Worm (Caenorhabditis elegans) whole organism, L1 larva: ENCODE data around the gene prdx-2.
A peak's percentile ranks its signal among the peaks of the same experiment; 100 is the strongest.

Experiments used
- C04F5.9 ChIP-seq: sonication (generic microtip); optimal IDR thresholded peaks from 2 replicates; lab custom pipeline; 2016; ENCODE audit warnings: missing genetic modification characterization, missing compliant biosample characterization
- C16A3.4 ChIP-seq: fragments of 150-350 bp; optimal IDR thresholded peaks from 2 replicates; lab custom pipeline; 2014; ENCODE audit warnings: missing biosample characterization, missing genetic modification characterization
- C34B4.2 ChIP-seq: sonication (generic microtip); optimal IDR thresholded peaks from 2 replicates; lab custom pipeline; 2017; ENCODE audit warnings: mild to moderate bottlenecking, missing genetic modification characterization, missing compliant biosample characterization
- alr-1 ChIP-seq: fragments of 200-800 bp; sonication (Bioruptor generic); optimal IDR thresholded peaks from 2 replicates; lab custom pipeline; 2018; ENCODE audit warnings: borderline replicate concordance, mild to moderate bottlenecking, missing genetic modification characterization, missing compliant biosample characterization
- blmp-1 ChIP-seq: fragments of 150-350 bp; optimal IDR thresholded peaks from 2 replicates; lab custom pipeline; 2014; ENCODE audit warnings: missing biosample characterization, missing genetic modification characterization
- ceh-63 ChIP-seq: fragments of 200-800 bp; sonication (Bioruptor generic); optimal IDR thresholded peaks from 2 replicates; lab custom pipeline; 2018; ENCODE audit warnings: mild to moderate bottlenecking, missing genetic modification characterization, missing compliant biosample characterization
- ceh-8 ChIP-seq: fragments of 200-800 bp; sonication (Bioruptor generic); optimal IDR thresholded peaks from 2 replicates; lab custom pipeline; 2018; ENCODE audit warnings: mild to moderate bottlenecking, missing genetic modification characterization, moderate library complexity, missing compliant biosample characterization
- ceh-82 ChIP-seq, 3 experiments: fragments of 150-350 bp in 1 of 3; sonication (generic microtip) in 2 of 3; optimal IDR thresholded peaks; 2 replicates each; lab custom pipeline; 2014 to 2017; ENCODE audit warnings: missing biosample characterization in 3 of 3, missing genetic modification characterization in 3 of 3
- ceh-88 ChIP-seq: fragments of 200-800 bp; sonication (Bioruptor generic); IDR thresholded peaks from 2 replicates; pipeline ENCODE4 v1.3.6; 2022; ENCODE audit warnings: missing genetic modification characterization, missing compliant biosample characterization
- ceh-90 ChIP-seq: sonication (generic microtip); optimal IDR thresholded peaks from 2 replicates; lab custom pipeline; 2016; ENCODE audit warnings: missing genetic modification characterization, missing compliant biosample characterization
- dpl-1 ChIP-seq, 3 experiments: fragments of 150-350 bp in 2 of 3; sonication (generic microtip) in 1 of 3; optimal IDR thresholded peaks; 2 replicates each; lab custom pipeline; 2014 to 2017; ENCODE audit warnings: missing biosample characterization in 3 of 3, missing genetic modification characterization in 3 of 3, missing genetic modification reagents in 3 of 3
- efl-3 ChIP-seq: fragments of 200-800 bp; sonication (Bioruptor generic); optimal IDR thresholded peaks from 2 replicates; lab custom pipeline; 2018; ENCODE audit warnings: mild to moderate bottlenecking, missing genetic modification characterization, missing compliant biosample characterization
- egl-13 ChIP-seq: sonication (generic microtip); optimal IDR thresholded peaks from 2 replicates; lab custom pipeline; 2016; ENCODE audit warnings: missing genotype, missing genetic modification reagents, missing genetic modification characterization, missing compliant biosample characterization
- egl-27 ChIP-seq, 2 experiments: fragments of 150-350 bp in 1 of 2; sonication (generic microtip); optimal IDR thresholded peaks; 3 replicates each; lab custom pipeline; 2017 to 2018; ENCODE audit warnings: missing biosample characterization in 2 of 2, missing genetic modification characterization in 2 of 2, missing genetic modification reagents in 2 of 2
- elt-2 ChIP-seq: sonication (generic microtip); optimal IDR thresholded peaks from 2 replicates; lab custom pipeline; 2016; ENCODE audit warnings: missing genetic modification characterization, mild to moderate bottlenecking, inconsistent platforms, missing compliant biosample characterization, missing genetic modification reagents
- ets-5 ChIP-seq: fragments of 200-800 bp; sonication (Bioruptor generic); IDR thresholded peaks from 2 replicates; pipeline ENCODE4 v1.3.6; 2022; ENCODE audit warnings: missing genetic modification characterization, missing compliant biosample characterization
- fkh-8 ChIP-seq: sonication (generic microtip); optimal IDR thresholded peaks from 2 replicates; lab custom pipeline; 2016; ENCODE audit warnings: mild to moderate bottlenecking, missing genetic modification characterization, missing compliant biosample characterization
- grh-1 ChIP-seq: fragments of 200-800 bp; sonication (Bioruptor generic); IDR thresholded peaks from 2 replicates; pipeline ENCODE4 v1.3.6; 2022; ENCODE audit warnings: missing genetic modification reagents, missing genetic modification characterization, missing compliant biosample characterization
- hlh-17 ChIP-seq: fragments of 200-800 bp; sonication (Bioruptor generic); optimal IDR thresholded peaks from 2 replicates; lab custom pipeline; 2018; ENCODE audit warnings: missing genetic modification characterization, mild to moderate bottlenecking, missing compliant biosample characterization, moderate library complexity, borderline replicate concordance
- hlh-4 ChIP-seq: sonication (generic microtip); optimal IDR thresholded peaks from 2 replicates; lab custom pipeline; 2016; ENCODE audit warnings: mild to moderate bottlenecking, missing genetic modification characterization, missing compliant biosample characterization
- hpl-2 ChIP-seq: fragments of 150-350 bp; optimal IDR thresholded peaks from 2 replicates; lab custom pipeline; 2014; ENCODE audit warnings: missing biosample characterization, missing genetic modification reagents, missing genetic modification characterization
- jun-1 ChIP-seq: fragments of 150-350 bp; optimal IDR thresholded peaks from 2 replicates; lab custom pipeline; 2014; ENCODE audit warnings: missing biosample characterization, missing genetic modification reagents, missing genetic modification characterization
- lin-14 ChIP-seq: fragments of 200-800 bp; sonication (Bioruptor generic); optimal IDR thresholded peaks from 2 replicates; lab custom pipeline; 2018; ENCODE audit warnings: mild to moderate bottlenecking, missing genetic modification characterization, moderate library complexity, missing compliant biosample characterization
- lin-15B ChIP-seq: fragments of 150-350 bp; sonication (generic microtip); optimal IDR thresholded peaks from 3 replicates; lab custom pipeline; 2014; ENCODE audit warnings: missing biosample characterization, missing genetic modification characterization
- lin-35 ChIP-seq, 2 experiments: fragments of 150-350 bp; optimal IDR thresholded peaks; 2 replicates each; lab custom pipeline; 2014; ENCODE audit warnings: missing biosample characterization in 2 of 2, missing genetic modification characterization in 2 of 2, missing genetic modification reagents in 2 of 2
- mdl-1 ChIP-seq, 2 experiments: fragments of 150-350 bp; optimal IDR thresholded peaks; 2 replicates each; lab custom pipeline; 2014 to 2017; ENCODE audit warnings: missing biosample characterization in 2 of 2, missing genetic modification characterization in 2 of 2, inconsistent platforms in 1 of 2
- mep-1 ChIP-seq: fragments of 150-350 bp; optimal IDR thresholded peaks from 2 replicates; lab custom pipeline; 2014; ENCODE audit warnings: missing biosample characterization, missing genetic modification characterization
- nhr-12 ChIP-seq: sonication (generic microtip); optimal IDR thresholded peaks from 2 replicates; lab custom pipeline; 2017; ENCODE audit warnings: missing biosample characterization, missing genetic modification characterization
- nhr-19 ChIP-seq: fragments of 200-800 bp; sonication (Bioruptor generic); conservative IDR thresholded peaks from 2 replicates; pipeline ENCODE4 v1.3.6; 2022; ENCODE audit warnings: missing genetic modification characterization, missing compliant biosample characterization
- nhr-237 ChIP-seq: fragments of 150-350 bp; optimal IDR thresholded peaks from 2 replicates; lab custom pipeline; 2014; ENCODE audit warnings: missing biosample characterization, missing genetic modification characterization
- nhr-28 ChIP-seq: fragments of 150-350 bp; optimal IDR thresholded peaks from 2 replicates; lab custom pipeline; 2014; ENCODE audit warnings: missing biosample characterization, missing genetic modification characterization
- nhr-76 ChIP-seq: sonication (generic microtip); optimal IDR thresholded peaks from 2 replicates; lab custom pipeline; 2017; ENCODE audit warnings: missing biosample characterization, missing genetic modification characterization
- nhr-77 ChIP-seq: fragments of 150-350 bp; optimal IDR thresholded peaks from 2 replicates; lab custom pipeline; 2014; ENCODE audit warnings: missing biosample characterization, missing genetic modification characterization
- nhr-84 ChIP-seq: sonication (generic microtip); optimal IDR thresholded peaks from 2 replicates; lab custom pipeline; 2017; ENCODE audit warnings: missing biosample characterization, missing genetic modification characterization
- nhr-85 ChIP-seq: sonication (generic microtip); peaks from one replicate; lab custom pipeline; 2016; ENCODE audit warnings: missing genetic modification characterization, inconsistent platforms, missing compliant biosample characterization
- pax-3 ChIP-seq: fragments of 200-800 bp; sonication (Bioruptor generic); optimal IDR thresholded peaks from 2 replicates; lab custom pipeline; 2018; ENCODE audit warnings: mild to moderate bottlenecking, missing genetic modification characterization, moderate library complexity, missing compliant biosample characterization
- pqm-1 ChIP-seq: sonication (generic microtip); optimal IDR thresholded peaks from 3 replicates; lab custom pipeline; 2017; ENCODE audit warnings: missing biosample characterization, missing genetic modification characterization
- rnt-1 ChIP-seq: sonication (generic microtip); optimal IDR thresholded peaks from 2 replicates; lab custom pipeline; 2016; ENCODE audit warnings: mild to moderate bottlenecking, missing genetic modification characterization, moderate library complexity, missing compliant biosample characterization
- skn-1 ChIP-seq: fragments of 150-350 bp; optimal IDR thresholded peaks from 2 replicates; lab custom pipeline; 2014; ENCODE audit warnings: missing biosample characterization, missing genetic modification characterization
- snpc-4 ChIP-seq: fragments of 150-350 bp; optimal IDR thresholded peaks from 2 replicates; lab custom pipeline; 2014; ENCODE audit warnings: missing biosample characterization, missing genetic modification characterization
- snu-23 ChIP-seq: sonication (generic microtip); optimal IDR thresholded peaks from 2 replicates; lab custom pipeline; 2016; ENCODE audit warnings: missing genetic modification characterization, missing compliant biosample characterization
- swsn-7 ChIP-seq: sonication (generic microtip); optimal IDR thresholded peaks from 2 replicates; lab custom pipeline; 2016; ENCODE audit warnings: missing genetic modification characterization, missing compliant biosample characterization
- tbx-2 ChIP-seq: sonication (generic microtip); optimal IDR thresholded peaks from 2 replicates; lab custom pipeline; 2016; ENCODE audit warnings: missing genetic modification characterization, missing compliant biosample characterization
- tlp-1 ChIP-seq: fragments of 150-350 bp; optimal IDR thresholded peaks from 2 replicates; lab custom pipeline; 2014; ENCODE audit warnings: missing biosample characterization, missing genetic modification characterization
- unc-130 ChIP-seq: fragments of 150-350 bp; optimal IDR thresholded peaks from 2 replicates; lab custom pipeline; 2017; ENCODE audit warnings: missing biosample characterization, missing genetic modification characterization, inconsistent platforms
- unc-30 ChIP-seq: sonication (generic microtip); optimal IDR thresholded peaks from 2 replicates; lab custom pipeline; 2017; ENCODE audit warnings: missing biosample characterization, missing genetic modification characterization
- unc-86 ChIP-seq: sonication (generic microtip); optimal IDR thresholded peaks from 2 replicates; lab custom pipeline; 2016; ENCODE audit warnings: missing genetic modification characterization, missing compliant biosample characterization
- unc-98 ChIP-seq: fragments of 200-800 bp; sonication (Bioruptor generic); IDR thresholded peaks from 2 replicates; pipeline ENCODE4 v1.3.6; 2022; ENCODE audit warnings: missing genetic modification characterization, missing compliant biosample characterization
- vab-15 ChIP-seq: sonication (generic microtip); optimal IDR thresholded peaks from 2 replicates; lab custom pipeline; 2017; ENCODE audit warnings: missing genotype, mild to moderate bottlenecking, missing genetic modification characterization, missing compliant biosample characterization
- xbp-1 ChIP-seq: sonication (generic microtip); optimal IDR thresholded peaks from 2 replicates; lab custom pipeline; 2016; ENCODE audit warnings: missing genetic modification characterization, missing compliant biosample characterization
- zip-4 ChIP-seq: fragments of 200-800 bp; sonication (Bioruptor generic); optimal IDR thresholded peaks from 2 replicates; lab custom pipeline; 2018; ENCODE audit warnings: mild to moderate bottlenecking, missing genetic modification characterization, moderate library complexity, missing compliant biosample characterization
- ztf-11 ChIP-seq, 2 experiments: sonication (generic microtip); optimal IDR thresholded peaks; 2 replicates each; lab custom pipeline; 2016 to 2017; ENCODE audit warnings: missing genetic modification characterization in 2 of 2, missing biosample characterization in 1 of 2, missing compliant biosample characterization in 1 of 2
- ztf-4 ChIP-seq: fragments of 150-350 bp; optimal IDR thresholded peaks from 2 replicates; lab custom pipeline; 2014; ENCODE audit warnings: missing biosample characterization, missing genetic modification characterization

Gene prdx-2

DNA sequence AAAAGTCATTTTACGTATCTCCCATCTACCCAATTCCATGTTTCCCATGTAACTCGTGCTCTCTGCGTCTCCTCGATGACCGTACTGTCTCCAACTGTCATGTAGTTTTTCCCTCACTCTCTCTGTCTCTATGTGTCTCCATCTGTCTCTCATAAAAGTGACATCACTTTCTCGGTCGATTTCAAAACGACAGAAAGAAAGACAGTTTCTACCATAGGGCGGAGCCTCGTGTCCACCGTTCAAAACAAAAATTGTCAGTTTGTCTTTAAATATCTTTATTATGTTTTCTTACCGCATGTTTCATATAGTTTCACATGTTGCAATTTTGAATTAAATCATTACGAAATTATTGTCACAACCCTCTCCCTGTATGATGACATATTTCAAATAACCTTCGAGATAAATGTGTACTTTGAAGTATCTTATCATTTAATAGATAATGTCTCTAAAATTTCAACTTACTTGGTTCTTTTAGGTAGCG lies 47.7 kb upstream of the prdx-2 start (continued):
- TF ChIP-seq elt-2, result peak; percentile 89
- peak; percentile 25 for TF ChIP-seq snpc-4 (tag; lab: Kevin White, UChicago)
- TF ChIP-seq jun-1 (tag; lab: Kevin White, UChicago), result peak; percentile 83
- peak; percentile 84 for TF ChIP-seq swsn-7 (tag; lab: Kevin White, UChicago)
- no peak for TF ChIP-seq nhr-28 (tag; lab: Kevin White, UChicago)
- TF ChIP-seq tbx-2 (tag; lab: Kevin White, UChicago), result peak; percentile 83
- no peak for TF ChIP-seq unc-30 (tag; lab: Kevin White, UChicago)
- TF ChIP-seq pqm-1 (tag; lab: Kevin White, UChicago), result no peak
- no peak for TF ChIP-seq ceh-90 (tag; lab: Kevin White, UChicago)
- peak in 1 of 2 experiments; percentile 9 for TF ChIP-seq ztf-11 (tag; optimal IDR thresholded peaks at IDR 0.05; lab: Kevin White, UChicago)
- peak; percentile 50 to 84 for TF ChIP-seq lin-35 (GFP tag; optimal IDR thresholded peaks at IDR 0.05; lab: Kevin White, UChicago)
- no peak for TF ChIP-seq nhr-12 (tag; lab: Kevin White, UChicago)
- no peak for TF ChIP-seq nhr-76 (tag; lab: Kevin White, UChicago)
- peak; percentile 65 for TF ChIP-seq xbp-1 (tag; lab: Kevin White, UChicago)
- no peak for TF ChIP-seq ceh-63 (GFP tag; lab: Kevin White, UChicago)
- TF ChIP-seq lin-14 (GFP tag; lab: Kevin White, UChicago), result peak; percentile 94
- TF ChIP-seq C16A3.4 (tag; lab: Kevin White, UChicago), result peak; percentile 79
- TF ChIP-seq unc-98 (GFP tag; lab: Robert Waterston, UW), result no peak
- TF ChIP-seq mdl-1 (tag; optimal IDR thresholded peaks at IDR 0.05; lab: Kevin White, UChicago), result peak in 1 of 2 experiments; percentile 87
- TF ChIP-seq hlh-17 (GFP tag; lab: Kevin White, UChicago), result no peak
- no peak for TF ChIP-seq lin-15B (tag; lab: Kevin White, UChicago)
- no peak for TF ChIP-seq ceh-8 (GFP tag; lab: Kevin White, UChicago)
- no peak for TF ChIP-seq tlp-1 (tag; lab: Kevin White, UChicago)
- TF ChIP-seq ets-5 (GFP tag; lab: Robert Waterston, UW), result no peak
- peak; percentile 56 for TF ChIP-seq pax-3 (tag; lab: Kevin White, UChicago)
- no peak for TF ChIP-seq alr-1 (tag; lab: Kevin White, UChicago)
- TF ChIP-seq mep-1, result peak; percentile 85
- peak; percentile 75 for TF ChIP-seq nhr-237
- no peak for TF ChIP-seq efl-3
- TF ChIP-seq nhr-84 (tag; lab: Kevin White, UChicago), result no peak
- peak; percentile 22 for TF ChIP-seq zip-4 (GFP tag; lab: Kevin White, UChicago)
- no peak for TF ChIP-seq C34B4.2 (tag; lab: Kevin White, UChicago)
- peak; percentile 86 for TF ChIP-seq rnt-1 (tag; lab: Kevin White, UChicago)
- TF ChIP-seq ceh-82 (tag; optimal IDR thresholded peaks at IDR 0.05; lab: Kevin White, UChicago), result peak in 2 of 3 experiments; percentile 40 to 55
- TF ChIP-seq egl-27 (tag; optimal IDR thresholded peaks at IDR 0.05; lab: Kevin White, UChicago), result peak in 1 of 2 experiments; percentile 80
- TF ChIP-seq vab-15 (tag; lab: Kevin White, UChicago), result no peak
- peak; percentile 100 for TF ChIP-seq nhr-85
- 0 out of 2 replicates have a peak, but pooled peaks have one; percentile 16 for TF ChIP-seq ceh-88 (GFP tag; lab: Robert Waterston, UW)
- peak; percentile 67 for TF ChIP-seq egl-13 (tag; lab: Kevin White, UChicago)
- TF ChIP-seq fkh-8 (tag; lab: Kevin White, UChicago), result peak; percentile 49
- TF ChIP-seq ztf-4 (tag; lab: Kevin White, UChicago), result peak; percentile 53
- TF ChIP-seq blmp-1 (tag; lab: Kevin White, UChicago), result peak; percentile 94
- TF ChIP-seq grh-1 (GFP tag; lab: Robert Waterston, UW), result peak; percentile 79
- no peak for TF ChIP-seq hlh-4 (tag; lab: Kevin White, UChicago)
- TF ChIP-seq nhr-77 (tag; lab: Kevin White, UChicago), result peak; percentile 89
- peak; percentile 92 for TF ChIP-seq snu-23 (GFP tag; lab: Kevin White, UChicago)
- peak; percentile 57 for TF ChIP-seq unc-86
- TF ChIP-seq nhr-19 (GFP tag; lab: Robert Waterston, UW), result peak; percentile 82
- peak; percentile 78 for TF ChIP-seq skn-1
- no peak for TF ChIP-seq hpl-2
- peak; percentile 49 to 59 (median 51) for TF ChIP-seq dpl-1 (GFP tag; optimal IDR thresholded peaks at IDR 0.05; lab: Kevin White, UChicago)
- TF ChIP-seq C04F5.9 (tag; lab: Kevin White, UChicago), result peak; percentile 36
- no peak for TF ChIP-seq unc-130 (tag; lab: Kevin White, UChicago)
